Fruit fly (Drosophila melanogaster) whole organism, adult: ENCODE results near the gene dysf.
A peak's percentile ranks its signal among the peaks of the same experiment; 100 is the strongest.

Experiments used
- CG11617 ChIP-seq: fragments of 200-800 bp; sonication (Bioruptor generic); optimal IDR thresholded peaks from 2 replicates; lab custom pipeline; 2017; ENCODE audit warnings: mild to moderate bottlenecking, missing biosample characterization, missing genetic modification reagents, missing genetic modification characterization
- CG12768 ChIP-seq: fragments of 200-800 bp; sonication (Bioruptor generic); optimal IDR thresholded peaks from 2 replicates; lab custom pipeline; 2017; ENCODE audit warnings: missing biosample characterization, missing genetic modification characterization, mild to moderate bottlenecking, moderate library complexity, missing genetic modification reagents
- CG14711 ChIP-seq: fragments of 200-800 bp; sonication (Bioruptor generic); optimal IDR thresholded peaks from 2 replicates; lab custom pipeline; 2018; ENCODE audit warnings: missing biosample characterization, mild to moderate bottlenecking, missing genetic modification characterization, moderate library complexity
- CG1620 ChIP-seq: fragments of 200-800 bp; sonication (Bioruptor generic); optimal IDR thresholded peaks from 2 replicates; lab custom pipeline; 2016; ENCODE audit warnings: missing biosample characterization, missing genetic modification characterization
- CG33017 ChIP-seq: fragments of 200-800 bp; sonication (Bioruptor generic); optimal IDR thresholded peaks from 2 replicates; lab custom pipeline; 2018; ENCODE audit warnings: missing biosample characterization, mild to moderate bottlenecking, missing genetic modification characterization, moderate library complexity
- CG5204 ChIP-seq: fragments of 200-800 bp; sonication (Bioruptor generic); optimal IDR thresholded peaks from 2 replicates; lab custom pipeline; 2016; ENCODE audit warnings: missing biosample characterization, missing genetic modification characterization
- CG7045 ChIP-seq: fragments of 200-800 bp; sonication (Bioruptor generic); optimal IDR thresholded peaks from 2 replicates; lab custom pipeline; 2017; ENCODE audit warnings: missing biosample characterization, mild to moderate bottlenecking, missing genetic modification characterization
- CG7101 ChIP-seq: fragments of 200-800 bp; sonication (Bioruptor generic); optimal IDR thresholded peaks from 2 replicates; lab custom pipeline; 2018; ENCODE audit warnings: missing biosample characterization, mild to moderate bottlenecking, missing genetic modification characterization, moderate library complexity
- Clk ChIP-seq: fragments of 200-800 bp; sonication (Bioruptor generic); optimal IDR thresholded peaks from 2 replicates; lab custom pipeline; 2017; ENCODE audit warnings: missing biosample characterization, missing genetic modification characterization
- Crg-1 ChIP-seq: fragments of 200-800 bp; sonication (Bioruptor generic); optimal IDR thresholded peaks from 2 replicates; lab custom pipeline; 2016; ENCODE audit warnings: missing biosample characterization, missing genetic modification characterization
- Hr96 ChIP-seq: fragments of 200-800 bp; sonication (Bioruptor generic); optimal IDR thresholded peaks from 2 replicates; lab custom pipeline; 2016; ENCODE audit warnings: missing biosample characterization, missing genetic modification characterization
- Mnt ChIP-seq: fragments of 200-800 bp; sonication (Bioruptor generic); optimal IDR thresholded peaks from 2 replicates; lab custom pipeline; 2016; ENCODE audit warnings: missing biosample characterization, mild to moderate bottlenecking, missing genetic modification characterization
- bab1 ChIP-seq: fragments of 200-800 bp; sonication (Bioruptor generic); optimal IDR thresholded peaks from 3 replicates; lab custom pipeline; 2019; ENCODE audit warnings: missing biosample characterization, mild to moderate bottlenecking, missing genetic modification characterization, moderate library complexity
- cic ChIP-seq: fragments of 200-800 bp; sonication (Bioruptor generic); optimal IDR thresholded peaks from 2 replicates; lab custom pipeline; 2017; ENCODE audit warnings: missing biosample characterization, mild to moderate bottlenecking, missing genetic modification characterization, moderate library complexity
- cnc ChIP-seq, 2 experiments: fragments of >200 bp; optimal IDR thresholded peaks; 2 replicates each; lab custom pipeline; 2017
- kay ChIP-seq: fragments of 200-800 bp; sonication (Bioruptor generic); peaks from one replicate; lab custom pipeline; 2016; ENCODE audit warnings: missing biosample characterization, missing genetic modification characterization, borderline replicate concordance
- ovo ChIP-seq: fragments of 200-800 bp; sonication (Bioruptor generic); optimal IDR thresholded peaks from 2 replicates; lab custom pipeline; 2016; ENCODE audit warnings: missing biosample characterization, missing genetic modification characterization
- pad ChIP-seq: fragments of 200-800 bp; sonication (Bioruptor generic); optimal IDR thresholded peaks from 3 replicates; lab custom pipeline; 2017; ENCODE audit warnings: missing biosample characterization, missing genetic modification characterization, mild to moderate bottlenecking, moderate library complexity, missing genetic modification reagents
- tj ChIP-seq: fragments of 200-800 bp; sonication (Bioruptor generic); optimal IDR thresholded peaks from 3 replicates; lab custom pipeline; 2017; ENCODE audit warnings: missing biosample characterization, mild to moderate bottlenecking, missing genetic modification characterization, moderate library complexity
- toe ChIP-seq: fragments of 200-800 bp; sonication (Bioruptor generic); optimal IDR thresholded peaks from 2 replicates; lab custom pipeline; 2016; ENCODE audit warnings: missing biosample characterization, missing genetic modification characterization

Gene dysf

DNA sequence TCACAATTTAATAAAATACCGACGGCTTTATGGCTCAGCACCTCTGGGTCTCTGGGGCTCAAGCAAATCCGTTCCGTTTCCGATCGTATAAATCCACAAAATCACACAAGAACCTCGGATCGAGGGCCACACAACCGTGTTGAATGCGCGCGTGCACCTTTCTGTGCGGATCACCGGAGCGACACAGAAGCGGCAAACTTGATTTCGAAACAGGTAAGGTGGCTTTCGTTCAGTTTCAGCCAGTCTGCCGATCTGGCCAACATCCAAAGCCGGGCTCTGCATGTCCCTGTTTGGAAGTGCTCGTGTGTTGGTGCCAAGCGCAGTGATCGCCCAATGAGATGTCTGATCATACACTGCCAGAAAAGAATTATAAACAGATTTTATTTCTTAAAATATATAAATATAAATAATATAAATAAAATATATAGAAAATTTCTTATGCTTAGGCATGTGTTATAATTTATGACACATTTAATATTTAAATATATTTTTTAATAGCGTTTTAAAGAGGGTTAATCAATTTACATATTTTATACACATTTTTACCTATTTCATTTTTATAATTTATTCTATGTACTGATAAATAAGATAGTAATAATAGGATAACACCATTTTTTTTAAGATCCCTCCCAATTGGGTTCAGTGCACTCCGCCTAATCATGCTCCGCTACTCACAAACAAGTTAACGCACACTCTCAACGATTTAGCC lies at the start of gene dysf:
Gene dysf (minus strand): TSS at position 210 of the 709 bp plus-strand sequence.
- TF ChIP-seq kay (GFP tag; lab: Kevin White, UChicago) (peak; percentile 18), Crg-1 (GFP tag; lab: Kevin White, UChicago) (no peak), cnc (optimal IDR thresholded peaks at IDR 0.05; lab: Kevin White, UChicago) (no peak), Hr96 (GFP tag; lab: Kevin White, UChicago) (no peak), CG14711 (no peak), Mnt (GFP tag; lab: Kevin White, UChicago) (no peak), CG1620 (GFP tag; lab: Kevin White, UChicago) (no peak), ovo (GFP tag; lab: Kevin White, UChicago) (no peak), CG11617 (GFP tag; lab: Kevin White, UChicago) (peak; percentile 1), bab1 (no peak), CG7101 (tag; lab: Kevin White, UChicago) (peak; percentile 6), CG12768 (GFP tag; lab: Kevin White, UChicago) (no peak), toe (GFP tag; lab: Kevin White, UChicago) (no peak), pad (GFP tag; lab: Kevin White, UChicago) (no peak), CG33017 (tag; lab: Kevin White, UChicago) (peak; percentile 23), Clk (GFP tag; lab: Kevin White, UChicago) (no peak), CG7045 (GFP tag; lab: Kevin White, UChicago) (no peak), tj (GFP tag; lab: Kevin White, UChicago) (no peak), CG5204 (GFP tag; lab: Kevin White, UChicago) (no peak), cic (GFP tag; lab: Kevin White, UChicago) (no peak)

DNA sequence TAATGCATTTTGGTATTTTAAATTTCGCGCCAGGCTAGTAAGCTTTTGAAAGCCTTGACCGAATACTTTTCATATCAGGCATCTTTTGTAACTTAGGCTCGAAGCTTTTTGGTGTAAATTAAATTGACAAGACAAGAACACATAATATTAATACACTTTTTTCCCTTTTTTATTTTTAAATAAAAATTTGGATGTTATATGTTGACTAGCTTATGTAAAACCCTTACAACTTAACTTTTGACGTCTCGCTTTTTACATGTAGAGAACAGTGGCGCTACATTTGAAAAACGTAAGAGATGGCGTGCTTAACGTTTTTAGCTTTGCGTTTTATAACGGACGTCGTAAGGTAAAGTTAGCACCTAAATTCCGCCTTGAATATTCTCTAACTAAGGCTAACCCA lies 38.7 kb upstream of the dysf start:
- TF ChIP-seq CG14711 (no peak), kay (GFP tag; lab: Kevin White, UChicago) (peak; percentile 68), pad (GFP tag; lab: Kevin White, UChicago) (peak; percentile 1)

DNA sequence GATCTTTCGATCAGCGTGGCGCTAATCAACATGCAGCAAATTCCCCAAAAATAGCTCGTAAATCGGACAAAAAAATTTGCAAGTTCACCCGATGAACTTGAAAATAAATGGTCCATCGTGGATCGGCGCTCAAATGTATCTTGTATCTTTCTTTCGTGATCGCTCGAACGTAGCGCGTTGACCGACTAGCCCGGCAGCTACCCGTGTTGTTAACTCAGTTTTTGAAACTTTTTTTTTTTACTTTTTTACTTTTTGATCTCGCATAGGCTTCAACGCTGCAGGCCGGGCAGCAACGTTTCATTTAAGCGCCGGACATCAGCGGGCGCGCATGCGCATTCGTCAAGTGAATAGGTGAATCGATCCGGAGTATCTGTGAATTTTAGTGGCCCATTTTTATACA lies 34.3 kb upstream of the dysf start, which contains the start of gene CG6142:
Gene CG6142 (plus strand): TSS at position 301 of the 400 bp plus-strand sequence.
- TF ChIP-seq CG5204 (GFP tag; lab: Kevin White, UChicago) (no peak), cnc (optimal IDR thresholded peaks at IDR 0.05; lab: Kevin White, UChicago) (no peak), CG14711 (no peak), Mnt (GFP tag; lab: Kevin White, UChicago) (no peak), CG7101 (tag; lab: Kevin White, UChicago) (no peak), Clk (GFP tag; lab: Kevin White, UChicago) (no peak), CG12768 (GFP tag; lab: Kevin White, UChicago) (no peak), pad (GFP tag; lab: Kevin White, UChicago) (no peak)

DNA sequence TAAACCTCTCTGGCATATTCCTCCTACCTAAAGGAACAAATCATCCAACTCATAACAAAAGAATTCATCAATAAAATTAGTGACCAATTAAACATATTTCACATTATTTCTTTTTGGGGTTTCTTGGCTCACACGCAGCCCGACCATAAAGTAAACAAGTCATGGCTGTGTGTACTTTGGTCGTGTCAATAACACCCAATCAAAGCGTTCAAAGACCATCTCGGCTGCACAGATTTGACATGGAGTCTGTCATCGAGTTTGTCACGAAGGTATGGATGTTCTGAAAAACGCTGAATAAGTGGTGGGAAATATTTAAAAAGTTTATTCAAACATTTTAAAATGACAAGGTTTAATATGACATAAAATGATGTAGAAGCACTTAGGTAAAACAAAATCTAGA lies 32.1 kb upstream of the dysf start:
- peak; percentile 59 for TF ChIP-seq kay (GFP tag; lab: Kevin White, UChicago)
- TF ChIP-seq pad (GFP tag; lab: Kevin White, UChicago) = no peak

DNA sequence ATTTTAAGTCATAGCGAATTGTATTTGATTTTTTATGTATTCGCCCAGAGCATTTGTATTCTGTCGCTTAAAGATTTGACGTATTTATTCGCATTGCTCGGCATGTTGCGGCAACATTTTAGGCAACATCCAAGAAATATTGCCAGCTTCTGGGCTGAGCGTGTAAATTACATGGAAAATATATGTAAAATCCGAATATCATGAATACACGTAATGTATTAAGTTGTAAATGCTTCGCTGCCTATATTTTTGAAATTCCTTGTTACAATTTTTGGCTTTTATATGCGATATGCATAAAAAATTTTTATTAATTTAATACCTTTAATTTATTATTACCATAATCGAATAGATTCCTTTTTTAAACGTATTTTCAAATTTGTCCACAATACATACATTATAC lies 31.2 kb upstream of the dysf start:
- TF ChIP-seq ovo (GFP tag; lab: Kevin White, UChicago) = no peak
- TF ChIP-seq CG7045 (GFP tag; lab: Kevin White, UChicago) = no peak
- no peak for TF ChIP-seq CG7101 (tag; lab: Kevin White, UChicago)
- TF ChIP-seq kay (GFP tag; lab: Kevin White, UChicago) = no peak
- TF ChIP-seq CG33017 (tag; lab: Kevin White, UChicago) = no peak
- no peak for TF ChIP-seq CG1620 (GFP tag; lab: Kevin White, UChicago)
- TF ChIP-seq CG14711 = no peak
- no peak for TF ChIP-seq CG5204 (GFP tag; lab: Kevin White, UChicago)
- no peak for TF ChIP-seq Crg-1 (GFP tag; lab: Kevin White, UChicago)
- TF ChIP-seq Clk (GFP tag; lab: Kevin White, UChicago) = no peak
- no peak for TF ChIP-seq cnc (optimal IDR thresholded peaks at IDR 0.05; lab: Kevin White, UChicago)
- no peak for TF ChIP-seq tj (GFP tag; lab: Kevin White, UChicago)
- no peak for TF ChIP-seq Hr96 (GFP tag; lab: Kevin White, UChicago)
- no peak for TF ChIP-seq CG11617 (GFP tag; lab: Kevin White, UChicago)
- TF ChIP-seq toe (GFP tag; lab: Kevin White, UChicago) = no peak
- no peak for TF ChIP-seq CG12768 (GFP tag; lab: Kevin White, UChicago)

DNA sequence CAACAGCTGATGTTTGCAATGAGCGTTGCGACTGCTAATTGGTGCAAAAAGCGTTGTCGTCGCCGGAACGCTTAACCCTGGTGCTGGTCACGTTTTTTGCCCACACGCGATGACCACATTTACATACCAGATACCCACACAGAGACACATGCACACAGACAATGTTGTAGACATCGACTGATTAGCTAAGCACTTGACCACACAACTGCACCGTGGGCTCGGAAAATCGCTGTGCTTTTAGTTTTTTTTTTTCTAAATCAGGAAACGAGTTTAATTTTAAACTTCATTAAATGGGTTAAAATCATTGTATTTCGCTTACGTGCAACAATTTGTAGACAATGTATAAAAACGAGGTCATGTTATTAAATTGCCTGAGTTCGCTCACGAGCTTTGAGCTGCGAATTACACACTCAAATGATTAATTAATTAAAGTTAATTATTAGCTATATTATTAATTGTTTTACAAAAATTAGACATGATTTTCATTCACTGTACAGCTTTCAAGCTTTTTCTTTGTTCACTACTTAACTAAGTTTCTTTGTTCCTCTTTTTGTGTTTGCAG lies 30.0 kb upstream of the dysf start:
- peak; percentile 42 for TF ChIP-seq kay (GFP tag; lab: Kevin White, UChicago)
- TF ChIP-seq Hr96 (GFP tag; lab: Kevin White, UChicago) = no peak
- TF ChIP-seq Mnt (GFP tag; lab: Kevin White, UChicago) = peak; percentile 8
- TF ChIP-seq CG14711 = peak; percentile 5
- TF ChIP-seq tj (GFP tag; lab: Kevin White, UChicago) = peak; percentile 92
- TF ChIP-seq cnc (optimal IDR thresholded peaks at IDR 0.05; lab: Kevin White, UChicago) = no peak
